Fruit fly (Drosophila melanogaster): ENCODE measurements around the gene CG11149.

The CG11149 gene

DNA sequence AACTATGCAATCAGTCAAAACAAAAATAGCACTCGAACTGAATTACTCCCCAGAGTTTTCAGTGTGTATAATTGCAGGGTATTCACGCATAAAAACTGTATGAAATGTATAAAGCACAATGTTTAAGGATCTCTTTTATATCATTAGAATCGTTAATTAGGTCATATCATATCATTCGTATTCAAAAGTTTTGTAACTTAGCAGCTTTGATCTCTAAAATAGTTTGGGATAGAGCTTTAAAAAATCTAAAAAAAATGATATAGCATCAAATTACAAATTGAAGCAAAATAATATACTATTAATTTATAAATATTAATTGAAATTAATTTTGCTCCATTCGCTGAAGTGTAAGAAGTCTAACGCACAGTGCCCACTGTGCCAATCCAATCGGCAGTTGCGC, 9.7 kb upstream of the CG11149 start:
- no peak for TF ChIP-seq Hr83 (GFP tag; optimal IDR thresholded peaks at IDR 0.05; ENCODE audit: poor library complexity, severe bottlenecking)
- TF ChIP-seq Hr78 (GFP tag; optimal IDR thresholded peaks at IDR 0.05) = no peak
- TF ChIP-seq CG32264 (GFP tag; optimal IDR thresholded peaks at IDR 0.05) = no peak
- no peak for TF ChIP-seq Dif (GFP tag; optimal IDR thresholded peaks at IDR 0.05; ENCODE audit: partially characterized antibody)
- no peak for TF ChIP-seq br (GFP tag; optimal IDR thresholded peaks at IDR 0.05)
- no peak for TF ChIP-seq CG9705 (GFP tag; optimal IDR thresholded peaks at IDR 0.05)
- no peak for TF ChIP-seq h (GFP tag; optimal IDR thresholded peaks at IDR 0.05)
- no peak for TF ChIP-seq sage (GFP tag; optimal IDR thresholded peaks at IDR 0.05)
- no peak for TF ChIP-seq Abd-B (GFP tag; optimal IDR thresholded peaks at IDR 0.05)
- no peak for TF ChIP-seq sv (GFP tag; optimal IDR thresholded peaks at IDR 0.05)
- no peak for TF ChIP-seq Jra (GFP tag; optimal IDR thresholded peaks at IDR 0.05)
- TF ChIP-seq usp (GFP tag; optimal IDR thresholded peaks at IDR 0.05) = no peak
- no peak for TF ChIP-seq GATAd (GFP tag; optimal IDR thresholded peaks at IDR 0.05)

dm6 chr2L:5728711-5729110, 8.0 kb upstream of the CG11149 start, which contains the start of gene CG14006:
TSS of gene CG14006 (minus strand) at chr2L:5728811.
- no peak for TF ChIP-seq woc (GFP tag; optimal IDR thresholded peaks at IDR 0.05)
- TF ChIP-seq Mio (GFP tag; optimal IDR thresholded peaks at IDR 0.05) = no peak
- TF ChIP-seq dmrt93B (GFP tag; optimal IDR thresholded peaks at IDR 0.05) = no peak
- TF ChIP-seq Myc (optimal IDR thresholded peaks at IDR 0.05) = no peak
- no peak for TF ChIP-seq Dif (GFP tag; optimal IDR thresholded peaks at IDR 0.05; ENCODE audit: partially characterized antibody)
- no peak for TF ChIP-seq CG32264 (GFP tag; optimal IDR thresholded peaks at IDR 0.05)
- no peak for TF ChIP-seq lola (GFP tag; optimal IDR thresholded peaks at IDR 0.05)
- no peak for TF ChIP-seq tai (GFP tag; optimal IDR thresholded peaks at IDR 0.05)
- no peak for TF ChIP-seq h (GFP tag; optimal IDR thresholded peaks at IDR 0.05)
- no peak for TF ChIP-seq br (GFP tag; optimal IDR thresholded peaks at IDR 0.05)
- no peak for TF ChIP-seq jim (GFP tag; optimal IDR thresholded peaks at IDR 0.05)
- no peak for TF ChIP-seq Jra (GFP tag; optimal IDR thresholded peaks at IDR 0.05)
- no peak for TF ChIP-seq foxo (GFP tag; optimal IDR thresholded peaks at IDR 0.05)
- no peak for TF ChIP-seq Rel (GFP tag; optimal IDR thresholded peaks at IDR 0.05)
- no peak for TF ChIP-seq Rel (tag; optimal IDR thresholded peaks at IDR 0.05)
- no peak for TF ChIP-seq GATAd (GFP tag; optimal IDR thresholded peaks at IDR 0.05)
- TF ChIP-seq OdsH (GFP tag; optimal IDR thresholded peaks at IDR 0.05) = no peak
- TF ChIP-seq dl (GFP tag; optimal IDR thresholded peaks at IDR 0.05; ENCODE audit: insufficient read depth in 1 of 2, partially characterized antibody in 2 of 2) = no peak
- TF ChIP-seq Hr78 (GFP tag; optimal IDR thresholded peaks at IDR 0.05) = no peak
- no peak for TF ChIP-seq sv (GFP tag; optimal IDR thresholded peaks at IDR 0.05)

DNA sequence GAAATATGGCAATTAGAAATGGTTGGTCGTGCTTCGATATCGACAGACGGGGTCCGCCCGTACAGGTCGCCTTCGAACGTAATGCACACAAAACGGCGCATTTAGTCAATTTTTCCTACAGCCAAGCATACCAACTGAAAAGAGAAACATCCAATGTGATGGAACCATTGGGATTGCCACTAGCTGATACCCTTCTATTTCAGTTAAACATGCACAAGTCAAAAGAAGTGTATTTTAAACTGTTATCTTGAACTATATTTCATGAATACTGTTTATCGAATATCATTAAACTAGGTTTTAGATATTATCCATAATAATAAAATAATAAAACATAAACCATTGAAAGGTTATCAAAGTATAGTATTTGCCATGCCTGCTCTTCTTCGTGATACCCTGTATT, 5.3 kb upstream of the CG11149 start:
- TF ChIP-seq usp (GFP tag; optimal IDR thresholded peaks at IDR 0.05) = no peak
- TF ChIP-seq foxo (GFP tag; optimal IDR thresholded peaks at IDR 0.05) = no peak
- no peak for TF ChIP-seq CG9705 (GFP tag; optimal IDR thresholded peaks at IDR 0.05)
- TF ChIP-seq Hr83 (GFP tag; optimal IDR thresholded peaks at IDR 0.05; ENCODE audit: poor library complexity, severe bottlenecking) = no peak
- no peak for TF ChIP-seq sv (GFP tag; optimal IDR thresholded peaks at IDR 0.05)
- TF ChIP-seq h (GFP tag; optimal IDR thresholded peaks at IDR 0.05) = no peak
- TF ChIP-seq ey (GFP tag; optimal IDR thresholded peaks at IDR 0.05) = no peak
- no peak for TF ChIP-seq dmrt93B (GFP tag; optimal IDR thresholded peaks at IDR 0.05)
- no peak for TF ChIP-seq Myc (optimal IDR thresholded peaks at IDR 0.05)
- TF ChIP-seq br (GFP tag; optimal IDR thresholded peaks at IDR 0.05) = no peak
- TF ChIP-seq Jra (GFP tag; optimal IDR thresholded peaks at IDR 0.05) = no peak
- no peak for TF ChIP-seq OdsH (GFP tag; optimal IDR thresholded peaks at IDR 0.05)
- TF ChIP-seq woc (GFP tag; optimal IDR thresholded peaks at IDR 0.05) = no peak
- no peak for TF ChIP-seq CG32264 (GFP tag; optimal IDR thresholded peaks at IDR 0.05)
- TF ChIP-seq tai (GFP tag; optimal IDR thresholded peaks at IDR 0.05) = no peak
- TF ChIP-seq sage (GFP tag; optimal IDR thresholded peaks at IDR 0.05) = no peak
- TF ChIP-seq Dif (GFP tag; optimal IDR thresholded peaks at IDR 0.05; ENCODE audit: partially characterized antibody) = no peak

DNA sequence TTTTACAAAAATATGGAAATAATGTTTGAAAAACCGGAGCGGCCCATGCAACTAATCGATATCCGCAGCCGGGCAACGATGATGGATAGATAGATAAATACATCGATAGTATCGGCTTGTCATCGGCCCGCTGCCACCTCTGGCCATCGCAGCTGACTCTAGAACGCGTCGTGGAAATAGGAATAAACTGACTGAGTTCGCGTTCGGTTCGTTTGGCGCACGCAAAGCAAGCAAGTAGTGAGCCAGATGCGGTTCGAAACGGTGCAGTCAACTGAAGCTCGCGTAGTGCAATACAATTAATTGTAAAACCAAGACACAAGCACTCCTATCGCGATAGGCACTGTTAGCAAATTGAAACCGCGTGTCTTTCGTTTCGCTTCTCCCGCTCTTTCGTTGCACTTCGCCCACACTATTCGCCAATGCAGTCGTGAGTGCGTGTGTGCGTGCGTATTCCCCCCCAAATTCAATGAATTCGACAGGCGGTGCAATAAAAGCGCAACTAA, 3.9 kb upstream of the CG11149 start, which contains the start of gene CG11030:
Gene CG11030, plus strand, starts transcription at position 136 of the 503 bp plus-strand sequence.
- TF ChIP-seq Hr83 (GFP tag; optimal IDR thresholded peaks at IDR 0.05; ENCODE audit: poor library complexity, severe bottlenecking) = peak; percentile 79
- no peak for TF ChIP-seq tai (GFP tag; optimal IDR thresholded peaks at IDR 0.05)
- TF ChIP-seq Abd-B (GFP tag; optimal IDR thresholded peaks at IDR 0.05) = no peak
- no peak for TF ChIP-seq Hr78 (GFP tag; optimal IDR thresholded peaks at IDR 0.05)
- TF ChIP-seq Dfd (GFP tag; optimal IDR thresholded peaks at IDR 0.05) = no peak
- no peak for TF ChIP-seq pan (optimal IDR thresholded peaks at IDR 0.05)
- no peak for TF ChIP-seq lola (GFP tag; optimal IDR thresholded peaks at IDR 0.05)
- TF ChIP-seq psq (GFP tag; optimal IDR thresholded peaks at IDR 0.05) = peak; percentile 84
- no peak for TF ChIP-seq CG9705 (GFP tag; optimal IDR thresholded peaks at IDR 0.05)
- TF ChIP-seq rgr (GFP tag; optimal IDR thresholded peaks at IDR 0.05) = no peak
- TF ChIP-seq N (GFP tag; optimal IDR thresholded peaks at IDR 0.05) = no peak
- no peak for TF ChIP-seq Myc (optimal IDR thresholded peaks at IDR 0.05)
- peak; percentile 8 for TF ChIP-seq h (GFP tag; optimal IDR thresholded peaks at IDR 0.05)
- TF ChIP-seq Mio (GFP tag; optimal IDR thresholded peaks at IDR 0.05) = no peak
